Worm (Caenorhabditis elegans): ENCODE measurements around the gene dkc-1.
"Not testable (repeated sequence)": the region's sequence is repeated elsewhere in the genome, so short reads cannot be mapped to it uniquely, and the experiment has no call there.

dkc-1 gene

ce11 chrIII:10750043-10750442 is 1.8 kb downstream of the dkc-1 start, which contains the start of gene enu-3.6:
TSS of gene enu-3.6 (plus strand) at chrIII:10750434.
- not testable (repeated sequence) for TF ChIP-seq elt-4 (tag; optimal IDR thresholded peaks at IDR 0.05); C38D4.7 (GFP tag; optimal IDR thresholded peaks at IDR 0.05); npax-4 (tag; optimal IDR thresholded peaks at IDR 0.05)

- TF ChIP-seq ceh-31 (tag; optimal IDR thresholded peaks at IDR 0.05), result no peak
- TF ChIP-seq fax-1 (tag; optimal IDR thresholded peaks at IDR 0.05), result no peak
- TF ChIP-seq unc-55 (GFP tag; optimal IDR thresholded peaks at IDR 0.05), result no peak
- TF ChIP-seq K02D7.2 (tag; optimal IDR thresholded peaks at IDR 0.05), result no peak
- TF ChIP-seq C38D4.7 (GFP tag; optimal IDR thresholded peaks at IDR 0.05), result no peak
- TF ChIP-seq hlh-13 (GFP tag; optimal IDR thresholded peaks at IDR 0.05), result no peak
- TF ChIP-seq T23F11.4 (GFP tag; optimal IDR thresholded peaks at IDR 0.05), result no peak
- no peak for TF ChIP-seq pha-2 (tag; optimal IDR thresholded peaks at IDR 0.05)
- TF ChIP-seq ceh-2 (tag; optimal IDR thresholded peaks at IDR 0.05), result no peak
- TF ChIP-seq tbx-7 (tag; optimal IDR thresholded peaks at IDR 0.05), result no peak
- TF ChIP-seq ztf-16 (tag; optimal IDR thresholded peaks at IDR 0.05), result no peak
- TF ChIP-seq unc-86 (tag; optimal IDR thresholded peaks at IDR 0.05), result no peak
Observed at ce11 chrIII:10754379-10754778, 6.2 kb downstream of the dkc-1 start.

- TF ChIP-seq sdc-2 (tag; optimal IDR thresholded peaks at IDR 0.05) (no peak), fkh-6 (tag; optimal IDR thresholded peaks at IDR 0.05) (no peak), ahr-1 (tag; optimal IDR thresholded peaks at IDR 0.05) (no peak), F13H6.1 (tag; optimal IDR thresholded peaks at IDR 0.05) (no peak), ceh-31 (tag; optimal IDR thresholded peaks at IDR 0.05) (no peak), dve-1 (tag; optimal IDR thresholded peaks at IDR 0.05) (no peak)
Observed at ce11 chrIII:10755480-10756066, 7.3 kb downstream of the dkc-1 start, which contains the start of gene hpl-2. TSS of gene hpl-2 (minus strand) at chrIII:10755530.

- TF ChIP-seq pha-4 (tag; optimal IDR thresholded peaks at IDR 0.05) (no peak), pqm-1 (tag; optimal IDR thresholded peaks at IDR 0.05) (no peak), lin-11 (tag; optimal IDR thresholded peaks at IDR 0.05) (no peak), nhr-232 (tag; optimal IDR thresholded peaks at IDR 0.05) (no peak), C38D4.7 (GFP tag; optimal IDR thresholded peaks at IDR 0.05) (no peak), hlh-30 (tag; optimal IDR thresholded peaks at IDR 0.05; ENCODE audit: insufficient read depth) (no peak), ceh-6 (GFP tag; optimal IDR thresholded peaks at IDR 0.05) (no peak), lim-6 (tag; optimal IDR thresholded peaks at IDR 0.05) (no peak), Y22D7AL.16 (tag; optimal IDR thresholded peaks at IDR 0.05) (no peak), K02D7.2 (tag; optimal IDR thresholded peaks at IDR 0.05) (no peak), pros-1 (tag; optimal IDR thresholded peaks at IDR 0.05) (no peak), hlh-13 (GFP tag; optimal IDR thresholded peaks at IDR 0.05) (no peak), K09A11.1 (tag; optimal IDR thresholded peaks at IDR 0.05; ENCODE audit: insufficient read depth) (no peak), ztf-16 (tag; optimal IDR thresholded peaks at IDR 0.05) (no peak), ref-2 (tag; optimal IDR thresholded peaks at IDR 0.05) (no peak)
Observed at ce11 chrIII:10757540-10757939, 9.3 kb downstream of the dkc-1 start, which contains the start of gene rnf-113. TSS of gene rnf-113 (minus strand) at chrIII:10757640.

- TF ChIP-seq ceh-31 (tag; optimal IDR thresholded peaks at IDR 0.05), result no peak
- TF ChIP-seq pag-3 (tag; optimal IDR thresholded peaks at IDR 0.05; ENCODE audit: borderline replicate concordance), result no peak
- no peak for TF ChIP-seq zip-5 (tag; optimal IDR thresholded peaks at IDR 0.05)
- TF ChIP-seq nhr-232 (tag; optimal IDR thresholded peaks at IDR 0.05), result no peak
- no peak for TF ChIP-seq fax-1 (tag; optimal IDR thresholded peaks at IDR 0.05)
- TF ChIP-seq hlh-6 (tag; optimal IDR thresholded peaks at IDR 0.05), result no peak
- TF ChIP-seq ets-4 (tag; optimal IDR thresholded peaks at IDR 0.05), result no peak
- no peak for TF ChIP-seq unc-42 (tag; optimal IDR thresholded peaks at IDR 0.05)
- no peak for TF ChIP-seq C08G9.2 (tag; optimal IDR thresholded peaks at IDR 0.05)
- TF ChIP-seq elt-2 (tag; optimal IDR thresholded peaks at IDR 0.05), result no peak
- no peak for TF ChIP-seq K09A11.1 (tag; optimal IDR thresholded peaks at IDR 0.05; ENCODE audit: insufficient read depth)
- TF ChIP-seq pha-2 (tag; optimal IDR thresholded peaks at IDR 0.05), result no peak
- no peak for TF ChIP-seq gmeb-2 (tag; optimal IDR thresholded peaks at IDR 0.05)
- no peak for TF ChIP-seq ceh-6 (GFP tag; optimal IDR thresholded peaks at IDR 0.05)
Observed at ce11 chrIII:10758422-10758821, 10.2 kb downstream of the dkc-1 start, which contains the start of gene K01G5.10. TSS of gene K01G5.10 (minus strand) at chrIII:10758522.

All from whole organism, late embryonic.